Worm (Caenorhabditis elegans) whole organism, L4/young adult: Measurements from ENCODE around the gene gpr-1.
A peak's percentile ranks its signal among the peaks of the same experiment; 100 is the strongest.

ENCODE experiments used
- dao-5 ChIP-seq: sonication (generic microtip); optimal IDR thresholded peaks from 2 replicates; lab custom pipeline; 2016; ENCODE audit warnings: missing genotype, missing genetic modification characterization, moderate library complexity, missing compliant biosample characterization
- him-1 ChIP-seq: sonication (generic microtip); optimal IDR thresholded peaks from 2 replicates; lab custom pipeline; 2016; ENCODE audit warnings: missing genotype, missing genetic modification reagents, missing genetic modification characterization, missing compliant biosample characterization

- TF ChIP-seq him-1 (peak; percentile 59), dao-5 (tag; lab: Kevin White, UChicago) (no peak)
Measured at ce11 chrIII:8650235-8650817, 21.6 kb downstream of the gpr-1 start, which contains the start of gene flp-23.
